Worm (Caenorhabditis elegans) whole organism, young adult: ENCODE results near the gene F20D12.12.

Experiments used
- B0261.1 ChIP-seq: sonication (generic microtip); optimal IDR thresholded peaks from 2 replicates; lab custom pipeline; 2016; ENCODE audit warnings: mild to moderate bottlenecking, missing genetic modification characterization, moderate library complexity, missing compliant biosample characterization
- F33H1.4 ChIP-seq: fragments of 200-800 bp; sonication (Bioruptor generic); IDR thresholded peaks from 2 replicates; pipeline ENCODE4 v1.3.6; 2022; ENCODE audit warnings: missing genetic modification reagents, missing genetic modification characterization, missing compliant biosample characterization
- attf-5 ChIP-seq: fragments of 200-800 bp; sonication (Bioruptor generic); optimal IDR thresholded peaks from 2 replicates; lab custom pipeline; 2018; ENCODE audit warnings: mild to moderate bottlenecking, missing genetic modification characterization, missing compliant biosample characterization
- ccch-3 ChIP-seq: fragments of 200-800 bp; sonication (Bioruptor generic); optimal IDR thresholded peaks from 2 replicates; lab custom pipeline; 2018; ENCODE audit warnings: mild to moderate bottlenecking, missing genetic modification characterization, missing compliant biosample characterization
- ceh-58 ChIP-seq: fragments of 200-800 bp; sonication (Bioruptor generic); IDR thresholded peaks from 2 replicates; pipeline ENCODE4 v1.3.6; 2022; ENCODE audit warnings: missing genetic modification characterization, missing compliant biosample characterization
- dpff-1 ChIP-seq: sonication (generic microtip); optimal IDR thresholded peaks from 2 replicates; lab custom pipeline; 2017; ENCODE audit warnings: mild to moderate bottlenecking, missing genetic modification characterization, missing compliant biosample characterization
- hlh-12 ChIP-seq: sonication (generic microtip); optimal IDR thresholded peaks from 2 replicates; lab custom pipeline; 2016; ENCODE audit warnings: missing genetic modification characterization, missing compliant biosample characterization
- lin-40 ChIP-seq: sonication (generic microtip); optimal IDR thresholded peaks from 2 replicates; lab custom pipeline; 2016; ENCODE audit warnings: missing genetic modification characterization, mild to moderate bottlenecking, missing compliant biosample characterization, missing genotype, missing genetic modification reagents
- nfya-2 ChIP-seq: fragments of 200-800 bp; sonication (Bioruptor generic); IDR thresholded peaks from 2 replicates; pipeline ENCODE4 v1.3.6; 2022; ENCODE audit warnings: missing genetic modification reagents, missing genetic modification characterization, missing compliant biosample characterization
- pbrm-1 ChIP-seq: fragments of 200-800 bp; sonication (Bioruptor generic); IDR thresholded peaks from 2 replicates; pipeline ENCODE4 v1.3.6; 2022; ENCODE audit warnings: missing genetic modification reagents, missing genetic modification characterization, missing compliant biosample characterization
- repo-1 ChIP-seq: sonication (generic microtip); optimal IDR thresholded peaks from 2 replicates; lab custom pipeline; 2017; ENCODE audit warnings: mild to moderate bottlenecking, missing genetic modification characterization, missing compliant biosample characterization
- sea-2 ChIP-seq: fragments of 200-800 bp; sonication (Bioruptor generic); IDR thresholded peaks from 2 replicates; pipeline ENCODE4 v1.3.6; 2022; ENCODE audit warnings: missing genetic modification characterization, missing compliant biosample characterization
- somi-1 ChIP-seq: fragments of 200-800 bp; sonication (Bioruptor generic); optimal IDR thresholded peaks from 2 replicates; lab custom pipeline; 2018; ENCODE audit warnings: mild to moderate bottlenecking, missing genetic modification characterization, missing compliant biosample characterization
- ztf-26 ChIP-seq: sonication (generic microtip); optimal IDR thresholded peaks from 2 replicates; lab custom pipeline; 2017; ENCODE audit warnings: missing genetic modification characterization, missing compliant biosample characterization

DNA sequence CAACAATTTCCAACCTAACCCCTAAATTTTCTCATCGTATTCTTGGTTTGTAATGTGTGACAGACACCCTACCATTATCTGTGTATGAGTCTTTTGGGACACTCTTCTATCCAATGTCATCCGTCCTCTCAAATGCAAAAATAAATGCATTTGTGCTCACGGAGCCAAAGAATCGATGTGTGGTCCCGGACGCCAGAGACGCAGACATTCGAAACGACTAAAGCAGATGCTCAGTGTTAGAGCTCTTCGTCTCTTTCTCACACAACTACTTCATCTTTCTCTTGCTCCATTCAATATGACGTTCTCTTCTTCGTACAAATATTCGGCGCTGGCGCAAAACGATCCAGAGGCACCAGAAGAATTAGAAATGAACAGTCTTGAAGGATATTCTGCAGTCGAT is 32.3 kb downstream of the F20D12.12 start, which contains the start of gene unc-24:
- TF ChIP-seq sea-2 (GFP tag; lab: Robert Waterston, UW) (no peak), nfya-2 (GFP tag; lab: Robert Waterston, UW) (no peak), ztf-26 (tag; lab: Kevin White, UChicago) (no peak), attf-5 (GFP tag; lab: Kevin White, UChicago) (no peak), ccch-3 (GFP tag; lab: Kevin White, UChicago) (no peak), hlh-12 (no peak), dpff-1 (no peak), B0261.1 (tag; lab: Kevin White, UChicago) (no peak), lin-40 (tag; lab: Kevin White, UChicago) (no peak), F33H1.4 (GFP tag; lab: Robert Waterston, UW) (no peak), pbrm-1 (no peak), ceh-58 (GFP tag; lab: Robert Waterston, UW) (no peak), repo-1 (no peak), somi-1 (GFP tag; lab: Kevin White, UChicago) (no peak)
